ENCODE assay signal across 5 fruit fly cellular contexts in genomic region chr3R:10265552-10266137, dm6.
TF ChIP-seq lines count a peak whose summit lies in the region.

No protein-coding gene starts in this region.

- no peak for TF ChIP-seq CTCF in whole organism, embryonic (GFP tag; optimal IDR thresholded peaks at IDR 0.05; lab: Kevin White, UChicago)

TF ChIP-seq in whole organism, adult, 20 proteins besides CTCF, POLR2A, EP300 and RAD21:
- TF ChIP-seq bab1 (GFP tag; optimal IDR thresholded peaks at IDR 0.05; lab: Kevin White, UChicago): peak; percentile 14
- TF ChIP-seq CG5204 (GFP tag; optimal IDR thresholded peaks at IDR 0.05; lab: Kevin White, UChicago): no peak
- no peak for TF ChIP-seq Clk (GFP tag; optimal IDR thresholded peaks at IDR 0.05; lab: Kevin White, UChicago)
- no peak for TF ChIP-seq ovo (GFP tag; optimal IDR thresholded peaks at IDR 0.05; lab: Kevin White, UChicago)
- no peak for TF ChIP-seq Mnt (GFP tag; optimal IDR thresholded peaks at IDR 0.05; lab: Kevin White, UChicago)
- peak; percentile 41 for TF ChIP-seq CG14711 (tag; optimal IDR thresholded peaks at IDR 0.05; lab: Kevin White, UChicago)
- no peak for TF ChIP-seq CG11617 (GFP tag; optimal IDR thresholded peaks at IDR 0.05; lab: Kevin White, UChicago)
- peak; percentile 71 for TF ChIP-seq tj (GFP tag; optimal IDR thresholded peaks at IDR 0.05; lab: Kevin White, UChicago)
- TF ChIP-seq CG12768 (GFP tag; optimal IDR thresholded peaks at IDR 0.05; lab: Kevin White, UChicago): no peak
- no peak for TF ChIP-seq Crg-1 (GFP tag; optimal IDR thresholded peaks at IDR 0.05; lab: Kevin White, UChicago)
- TF ChIP-seq kay (GFP tag; lab: Kevin White, UChicago; ENCODE audit: borderline replicate concordance): peak; percentile 38
- no peak for TF ChIP-seq CG7045 (GFP tag; optimal IDR thresholded peaks at IDR 0.05; lab: Kevin White, UChicago)
- no peak for TF ChIP-seq CG1620 (GFP tag; optimal IDR thresholded peaks at IDR 0.05; lab: Kevin White, UChicago)
- no peak for TF ChIP-seq Hr96 (GFP tag; optimal IDR thresholded peaks at IDR 0.05; lab: Kevin White, UChicago)
- TF ChIP-seq pad (GFP tag; optimal IDR thresholded peaks at IDR 0.05; lab: Kevin White, UChicago): no peak
- TF ChIP-seq CG7101 (tag; optimal IDR thresholded peaks at IDR 0.05; lab: Kevin White, UChicago): peak; percentile 20
- no peak for TF ChIP-seq cic (GFP tag; optimal IDR thresholded peaks at IDR 0.05; lab: Kevin White, UChicago)

TF ChIP-seq in whole organism, embryonic, 481 proteins besides CTCF, POLR2A, EP300 and RAD21 (continues in another document):
- TF ChIP-seq zen2 (GFP tag; IDR thresholded peaks at IDR 0.05; lab: Robert Waterston, UW; ENCODE audit: partially characterized antibody) (no peak), Xbp1 (GFP tag; optimal IDR thresholded peaks at IDR 0.05; lab: Kevin White, UChicago) (peak; percentile 55), Hand (GFP tag; optimal IDR thresholded peaks at IDR 0.05; lab: Kevin White, UChicago) (peak; percentile 31), CG4360 (GFP tag; IDR thresholded peaks at IDR 0.05; lab: Robert Waterston, UW) (no peak), CG33213 (GFP tag; optimal IDR thresholded peaks at IDR 0.05; lab: Kevin White, UChicago) (no peak), fd102C (GFP tag; optimal IDR thresholded peaks at IDR 0.05; lab: Kevin White, UChicago) (no peak), Gsc (GFP tag; IDR thresholded peaks at IDR 0.05; lab: Robert Waterston, UW) (no peak), yki (optimal IDR thresholded peaks at IDR 0.05; lab: Kevin White, UChicago) (no peak), Doc3 (GFP tag; IDR thresholded peaks at IDR 0.05; lab: Robert Waterston, UW; ENCODE audit: partially characterized antibody) (no peak), tup (GFP tag; optimal IDR thresholded peaks at IDR 0.05; lab: Kevin White, UChicago) (no peak), CG32772 (GFP tag; IDR thresholded peaks at IDR 0.05; lab: Robert Waterston, UW) (no peak), CG17802 (tag; optimal IDR thresholded peaks at IDR 0.05; lab: Kevin White, UChicago) (no peak), Meics (GFP tag; optimal IDR thresholded peaks at IDR 0.05; lab: Kevin White, UChicago) (peak; percentile 73), Trl (optimal IDR thresholded peaks at IDR 0.05; lab: Kevin White, UChicago) (no peak), Trl (GFP tag; optimal IDR thresholded peaks at IDR 0.05; lab: Kevin White, UChicago) (peak; percentile 11), CG12744 (GFP tag; optimal IDR thresholded peaks at IDR 0.05; lab: Kevin White, UChicago) (peak; percentile 19), CG15514 (GFP tag; optimal IDR thresholded peaks at IDR 0.05; lab: Kevin White, UChicago) (peak; percentile 39), CG3281 (GFP tag; optimal IDR thresholded peaks at IDR 0.05; lab: Kevin White, UChicago) (peak; percentile 72), Vsx1 (GFP tag; optimal IDR thresholded peaks at IDR 0.05; lab: Kevin White, UChicago) (peak; percentile 51)

TF ChIP-seq in whole organism, prepupa, 60 proteins besides CTCF, POLR2A, EP300 and RAD21 (continues in another document):
- TF ChIP-seq lz (GFP tag; optimal IDR thresholded peaks at IDR 0.05; lab: Kevin White, UChicago): peak; percentile 80
- TF ChIP-seq topi (GFP tag; optimal IDR thresholded peaks at IDR 0.05; lab: Kevin White, UChicago): peak; percentile 78
- no peak for TF ChIP-seq Blimp-1 (GFP tag; optimal IDR thresholded peaks at IDR 0.05; lab: Kevin White, UChicago)
- TF ChIP-seq CG32006 (GFP tag; optimal IDR thresholded peaks at IDR 0.05; lab: Kevin White, UChicago): peak; percentile 65
- peak; percentile 68 for TF ChIP-seq CG3919 (GFP tag; optimal IDR thresholded peaks at IDR 0.05; lab: Kevin White, UChicago)
- TF ChIP-seq CG11902 (GFP tag; optimal IDR thresholded peaks at IDR 0.05; lab: Kevin White, UChicago): peak; percentile 56
- TF ChIP-seq Hr39 (GFP tag; optimal IDR thresholded peaks at IDR 0.05; lab: Kevin White, UChicago): peak; percentile 78
- peak; percentile 9 for TF ChIP-seq CG4318 (GFP tag; optimal IDR thresholded peaks at IDR 0.05; lab: Kevin White, UChicago)
- peak; percentile 56 for TF ChIP-seq OdsH (GFP tag; optimal IDR thresholded peaks at IDR 0.05; lab: Kevin White, UChicago)
- TF ChIP-seq Hr38 (GFP tag; optimal IDR thresholded peaks at IDR 0.05; lab: Kevin White, UChicago): no peak
- TF ChIP-seq Sox15 (GFP tag; optimal IDR thresholded peaks at IDR 0.05; lab: Kevin White, UChicago): peak; percentile 19
- peak; percentile 76 for TF ChIP-seq acj6 (GFP tag; optimal IDR thresholded peaks at IDR 0.05; lab: Kevin White, UChicago)
- 0 out of 2 replicates have a peak, but pooled peaks have one; percentile 15 for TF ChIP-seq CG11294 (GFP tag; IDR thresholded peaks at IDR 0.05; lab: Robert Waterston, UW)
- TF ChIP-seq CG7368 (GFP tag; optimal IDR thresholded peaks at IDR 0.05; lab: Kevin White, UChicago): peak; percentile 44
- peak; percentile 58 for TF ChIP-seq vri (GFP tag; optimal IDR thresholded peaks at IDR 0.05; lab: Kevin White, UChicago)
- TF ChIP-seq dac (GFP tag; optimal IDR thresholded peaks at IDR 0.05; lab: Kevin White, UChicago): no peak
- TF ChIP-seq Lpt (GFP tag; optimal IDR thresholded peaks at IDR 0.05; lab: Kevin White, UChicago): peak; percentile 48
- no peak for TF ChIP-seq fkh (GFP tag; optimal IDR thresholded peaks at IDR 0.05; lab: Kevin White, UChicago)
- peak; percentile 45 for TF ChIP-seq CG11762 (GFP tag; optimal IDR thresholded peaks at IDR 0.05; lab: Kevin White, UChicago; ENCODE audit: insufficient read depth)
- TF ChIP-seq svp (GFP tag; lab: Kevin White, UChicago): peak; percentile 90

TF ChIP-seq in whole organism, pupa, 21 proteins besides CTCF, POLR2A, EP300 and RAD21:
- no peak for TF ChIP-seq CG12605 (GFP tag; IDR thresholded peaks at IDR 0.05; lab: Robert Waterston, UW)
- no peak for TF ChIP-seq gl (tag; optimal IDR thresholded peaks at IDR 0.05; lab: Kevin White, UChicago)
- TF ChIP-seq CG14655 (GFP tag; optimal IDR thresholded peaks at IDR 0.05; lab: Kevin White, UChicago): peak; percentile 51
- TF ChIP-seq CG9948 (tag; optimal IDR thresholded peaks at IDR 0.05; lab: Kevin White, UChicago): peak; percentile 10
- TF ChIP-seq Snoo (tag; optimal IDR thresholded peaks at IDR 0.05; lab: Kevin White, UChicago): peak; percentile 80
- no peak for TF ChIP-seq CG13204 (GFP tag; optimal IDR thresholded peaks at IDR 0.05; lab: Kevin White, UChicago)
- peak; percentile 13 for TF ChIP-seq CG8301 (tag; optimal IDR thresholded peaks at IDR 0.05; lab: Kevin White, UChicago)
- no peak for TF ChIP-seq D1 (tag; optimal IDR thresholded peaks at IDR 0.05; lab: Kevin White, UChicago)
- TF ChIP-seq CG8159 (tag; optimal IDR thresholded peaks at IDR 0.05; lab: Kevin White, UChicago): peak; percentile 48
- no peak; the same call in 1 of the 2 replicates for TF ChIP-seq rn (GFP tag; IDR thresholded peaks at IDR 0.05; lab: Robert Waterston, UW)
- TF ChIP-seq EcR (GFP tag; optimal IDR thresholded peaks at IDR 0.05; lab: Kevin White, UChicago): no peak
- TF ChIP-seq CG17806 (tag; optimal IDR thresholded peaks at IDR 0.05; lab: Kevin White, UChicago): peak; percentile 18
- no peak; the same call in 2 of the 3 replicates for TF ChIP-seq fd96Ca (GFP tag; IDR thresholded peaks at IDR 0.05; lab: Robert Waterston, UW)
- TF ChIP-seq CG15710 (tag; optimal IDR thresholded peaks at IDR 0.05; lab: Kevin White, UChicago): peak; percentile 1
- peak; percentile 55 for TF ChIP-seq Ets98B (GFP tag; IDR thresholded peaks at IDR 0.05; lab: Robert Waterston, UW)
- peak; percentile 46 for TF ChIP-seq CG4496 (GFP tag; IDR thresholded peaks at IDR 0.05; lab: Robert Waterston, UW)
- peak; percentile 77; the same call in 1 of the 2 replicates for TF ChIP-seq CG32121 (GFP tag; IDR thresholded peaks at IDR 0.05; lab: Robert Waterston, UW)
- no peak for TF ChIP-seq CG34367 (tag; optimal IDR thresholded peaks at IDR 0.05; lab: Kevin White, UChicago)
- peak; percentile 39 for TF ChIP-seq Pif1B (GFP tag; optimal IDR thresholded peaks at IDR 0.05; lab: Kevin White, UChicago)
- TF ChIP-seq Pif1A (GFP tag; optimal IDR thresholded peaks at IDR 0.05; lab: Kevin White, UChicago): peak; percentile 34
- no peak for TF ChIP-seq CG10348 (GFP tag; IDR thresholded peaks at IDR 0.05; lab: Robert Waterston, UW)

TF ChIP-seq in whole organism, wandering third instar larva, 38 proteins besides CTCF, POLR2A, EP300 and RAD21 (continues in another document):
- TF ChIP-seq Dfd (GFP tag; optimal IDR thresholded peaks at IDR 0.05; lab: Kevin White, UChicago): no peak
- TF ChIP-seq psq (GFP tag; optimal IDR thresholded peaks at IDR 0.05; lab: Kevin White, UChicago): peak; percentile 74
- peak; percentile 53 for TF ChIP-seq br (GFP tag; optimal IDR thresholded peaks at IDR 0.05; lab: Kevin White, UChicago)
- peak; percentile 75 for TF ChIP-seq OdsH (GFP tag; optimal IDR thresholded peaks at IDR 0.05; lab: Kevin White, UChicago)
- TF ChIP-seq foxo (GFP tag; optimal IDR thresholded peaks at IDR 0.05; lab: Kevin White, UChicago): peak in 1 of 2 experiments; percentile 85
- TF ChIP-seq h (GFP tag; optimal IDR thresholded peaks at IDR 0.05; lab: Kevin White, UChicago): peak; percentile 63
- no peak for TF ChIP-seq Dif (GFP tag; optimal IDR thresholded peaks at IDR 0.05; lab: Kevin White, UChicago; ENCODE audit: partially characterized antibody)
- TF ChIP-seq Jra (GFP tag; optimal IDR thresholded peaks at IDR 0.05; lab: Kevin White, UChicago): no peak
- no peak for TF ChIP-seq Mio (GFP tag; optimal IDR thresholded peaks at IDR 0.05; lab: Kevin White, UChicago)
- no peak for TF ChIP-seq Myc (optimal IDR thresholded peaks at IDR 0.05; lab: Kevin White, UChicago)
- TF ChIP-seq Hr83 (GFP tag; optimal IDR thresholded peaks at IDR 0.05; lab: Kevin White, UChicago; ENCODE audit: poor library complexity, severe bottlenecking): peak; percentile 10
- no peak for TF ChIP-seq N (GFP tag; optimal IDR thresholded peaks at IDR 0.05; lab: Kevin White, UChicago)
- TF ChIP-seq brk (GFP tag; optimal IDR thresholded peaks at IDR 0.05; lab: Kevin White, UChicago): peak; percentile 75
- TF ChIP-seq CrebA (GFP tag; optimal IDR thresholded peaks at IDR 0.05; lab: Kevin White, UChicago; ENCODE audit: borderline replicate concordance): peak; percentile 25
- TF ChIP-seq Hr78 (GFP tag; optimal IDR thresholded peaks at IDR 0.05; lab: Kevin White, UChicago): no peak
- no peak for TF ChIP-seq pan (optimal IDR thresholded peaks at IDR 0.05; lab: Kevin White, UChicago)
- no peak for TF ChIP-seq lola (GFP tag; optimal IDR thresholded peaks at IDR 0.05; lab: Kevin White, UChicago)
- peak; percentile 38 for TF ChIP-seq CG9705 (GFP tag; optimal IDR thresholded peaks at IDR 0.05; lab: Kevin White, UChicago)
- TF ChIP-seq Vsx2 (GFP tag; optimal IDR thresholded peaks at IDR 0.05; lab: Kevin White, UChicago; ENCODE audit: partially characterized antibody): no peak
- TF ChIP-seq sv (GFP tag; optimal IDR thresholded peaks at IDR 0.05; lab: Kevin White, UChicago): peak; percentile 48
- no peak for TF ChIP-seq CG32264 (GFP tag; optimal IDR thresholded peaks at IDR 0.05; lab: Kevin White, UChicago)
- TF ChIP-seq dsf (GFP tag; optimal IDR thresholded peaks at IDR 0.05; lab: Kevin White, UChicago; ENCODE audit: borderline replicate concordance): peak; percentile 8
- no peak for TF ChIP-seq Hnf4 (GFP tag; optimal IDR thresholded peaks at IDR 0.05; lab: Kevin White, UChicago)
- peak; percentile 0 for TF ChIP-seq GATAd (GFP tag; optimal IDR thresholded peaks at IDR 0.05; lab: Kevin White, UChicago)
